Fruit fly (Drosophila melanogaster) whole organism, embryonic: ENCODE results near the gene CG10194.

Experiments used
- Dfd ChIP-seq, 2 experiments: fragments of >200 bp; optimal IDR thresholded peaks; 2 replicates each; lab custom pipeline; 2017; ENCODE audit warnings: missing biosample characterization in 2 of 2, missing genetic modification characterization in 2 of 2
- E2f1 ChIP-seq: fragments of 200-800 bp; sonication (Bioruptor generic); IDR thresholded peaks from 2 replicates; pipeline ENCODE4 v1.3.6; 2022; ENCODE audit warnings: missing biosample characterization, missing genetic modification characterization
- pan ChIP-seq, 4 experiments: fragments of >200 bp in 3 of 4; fragments of 200-800 bp in 1 of 4; sonication (Bioruptor generic) in 1 of 4; optimal IDR thresholded peaks in 3 of 4; IDR thresholded peaks in 1 of 4; 2 replicates each; pipeline versions ENCODE4 v1.3.6 to Lab custom; 2017 to 2022; ENCODE audit warnings: missing biosample characterization in 2 of 4, missing genetic modification characterization in 2 of 4, mixed read lengths in 1 of 4

DNA sequence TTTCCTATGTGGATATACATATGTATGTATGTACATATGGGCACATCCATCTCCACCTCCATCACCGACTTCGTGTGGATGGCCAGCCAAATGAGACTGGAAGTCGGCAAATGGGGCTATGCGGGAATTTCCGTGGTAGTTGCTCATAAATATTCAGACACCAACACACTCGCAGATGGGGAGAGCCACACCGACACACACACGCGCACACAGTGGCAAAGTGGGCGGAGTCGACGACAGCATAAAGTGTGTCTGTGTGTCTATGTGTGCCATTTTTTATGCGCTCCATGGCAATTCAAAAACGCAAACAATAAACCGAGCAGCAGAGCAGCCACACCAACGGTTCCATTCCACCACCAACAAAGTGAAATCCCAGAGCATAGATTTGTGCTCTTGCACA is 27.0 kb downstream of the CG10194 start:
- no peak for TF ChIP-seq pan (optimal IDR thresholded peaks at IDR 0.05; lab: Kevin White, UChicago)
- no peak for TF ChIP-seq pan (GFP tag; optimal IDR thresholded peaks at IDR 0.05 in 1 of 2, IDR thresholded peaks at IDR 0.05 in 1 of 2)
- no peak for TF ChIP-seq Dfd (GFP tag; optimal IDR thresholded peaks at IDR 0.05; lab: Kevin White, UChicago)
- no peak for TF ChIP-seq E2f1 (GFP tag; lab: Robert Waterston, UW)
